Worm (Caenorhabditis elegans) whole organism, early embryonic: ENCODE measurements around the gene noca-2.

ENCODE experiments used
- F13C5.2 ChIP-seq: sonication (generic microtip); optimal IDR thresholded peaks from 2 replicates; lab custom pipeline; 2017; ENCODE audit warnings: mild to moderate bottlenecking, missing genetic modification characterization, inconsistent platforms, missing compliant biosample characterization
- ama-1 ChIP-seq: fragments of 150-350 bp; optimal IDR thresholded peaks from 2 replicates; lab custom pipeline; 2014
- ceh-36 ChIP-seq: sonication (generic microtip); optimal IDR thresholded peaks from 2 replicates; lab custom pipeline; 2016; ENCODE audit warnings: missing genetic modification characterization, inconsistent platforms, missing compliant biosample characterization
- scrt-1 ChIP-seq: fragments of 200-800 bp; sonication (Bioruptor generic); IDR thresholded peaks from 2 replicates; pipeline ENCODE4 v1.3.6; 2022; ENCODE audit warnings: missing genetic modification characterization, missing compliant biosample characterization

- TF ChIP-seq ama-1 (lab: Kevin White, UChicago) (no peak), ceh-36 (tag; lab: Kevin White, UChicago) (no peak), F13C5.2 (tag; lab: Kevin White, UChicago) (no peak), scrt-1 (GFP tag; lab: Robert Waterston, UW) (no peak)
Observed at ce11 chrX:11632107-11632506, 34.8 kb upstream of the noca-2 start, which contains the start of gene sto-6.
